Worm (Caenorhabditis elegans) whole organism, L3 larva: ENCODE results near the gene nhr-90.

ENCODE experiments used
- R02D3.7 ChIP-seq: fragments of 150-350 bp; optimal IDR thresholded peaks from 2 replicates; lab custom pipeline; 2014; ENCODE audit warnings: missing biosample characterization, missing genetic modification characterization
- aly-2 ChIP-seq: fragments of 150-350 bp; optimal IDR thresholded peaks from 2 replicates; lab custom pipeline; 2014; ENCODE audit warnings: missing biosample characterization, missing genetic modification characterization
- elt-2 ChIP-seq: sonication (generic microtip); optimal IDR thresholded peaks from 2 replicates; lab custom pipeline; 2016; ENCODE audit warnings: missing genetic modification reagents, mild to moderate bottlenecking, missing genetic modification characterization, missing compliant biosample characterization
- nhr-237 ChIP-seq: fragments of 150-350 bp; optimal IDR thresholded peaks from 2 replicates; lab custom pipeline; 2014; ENCODE audit warnings: missing biosample characterization, missing genetic modification characterization
- nhr-28 ChIP-seq: fragments of 150-350 bp; optimal IDR thresholded peaks from 2 replicates; lab custom pipeline; 2014; ENCODE audit warnings: missing biosample characterization, missing genetic modification characterization
- pqm-1 ChIP-seq: fragments of 150-350 bp; optimal IDR thresholded peaks from 2 replicates; lab custom pipeline; 2017; ENCODE audit warnings: missing biosample characterization, missing genetic modification characterization, inconsistent platforms
- snpc-4 ChIP-seq: fragments of 150-350 bp; optimal IDR thresholded peaks from 2 replicates; lab custom pipeline; 2014; ENCODE audit warnings: missing biosample characterization, missing genetic modification characterization
- zag-1 ChIP-seq: fragments of 150-350 bp; optimal IDR thresholded peaks from 2 replicates; lab custom pipeline; 2014; ENCODE audit warnings: missing biosample characterization, missing genetic modification characterization
- ztf-11 ChIP-seq: fragments of 150-350 bp; optimal IDR thresholded peaks from 2 replicates; lab custom pipeline; 2014; ENCODE audit warnings: missing biosample characterization, missing genetic modification characterization

DNA sequence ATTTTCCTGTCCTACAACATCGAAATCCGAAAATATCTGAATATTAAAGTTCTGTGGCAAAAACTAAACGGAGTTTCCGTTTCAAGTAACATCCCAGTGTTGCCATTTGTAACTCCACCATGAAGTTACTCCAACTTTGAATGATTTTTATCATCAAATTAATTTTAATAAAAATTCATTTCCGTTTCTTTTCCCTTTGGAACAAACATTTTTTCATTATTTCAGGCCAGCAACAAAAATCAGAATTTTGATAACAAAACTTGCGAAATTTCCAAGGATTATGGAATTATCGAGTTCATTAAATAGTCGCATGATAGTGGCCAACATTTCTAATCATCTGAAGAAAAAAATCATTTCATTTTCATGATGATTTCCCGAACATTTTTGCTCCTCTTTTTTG, 47.5 kb upstream of the nhr-90 start, which contains the start of gene C14C6.2:
- TF ChIP-seq nhr-237 (no peak), R02D3.7 (tag; lab: Kevin White, UChicago) (no peak), zag-1 (tag; lab: Kevin White, UChicago) (no peak), nhr-28 (tag; lab: Kevin White, UChicago) (no peak), aly-2 (no peak), snpc-4 (no peak), elt-2 (tag; lab: Kevin White, UChicago) (peak; percentile 9), ztf-11 (tag; lab: Kevin White, UChicago) (no peak), pqm-1 (no peak)
